Fruit fly (Drosophila melanogaster) Kc167 (cell line): ENCODE measurements around the gene CG5897.

ENCODE experiments used
- Myc ChIP-seq: fragments of >200 bp; optimal IDR thresholded peaks from 2 replicates; lab custom pipeline; 2017; ENCODE audit warnings: missing external identifiers
- insv ChIP-seq: fragments of >200 bp; optimal IDR thresholded peaks from 3 replicates; lab custom pipeline; 2018; ENCODE audit warnings: missing external identifiers
- ttk ChIP-seq: sonication (Bioruptor generic); optimal IDR thresholded peaks from 2 replicates; lab custom pipeline; 2017; ENCODE audit warnings: missing external identifiers

dm6 chr3L:11852924-11853323, 35.9 kb downstream of the CG5897 start:
- TF ChIP-seq ttk (lab: Kevin White, UChicago) = no peak
- no peak for TF ChIP-seq insv (lab: Kevin White, UChicago)
- TF ChIP-seq Myc (lab: Kevin White, UChicago) = no peak
